Worm (Caenorhabditis elegans) whole organism, L4 larva: ENCODE data around the gene H20J04.4.

Experiments
- R02D3.7 ChIP-seq: fragments of 150-350 bp; sonication (generic microtip); optimal IDR thresholded peaks from 3 replicates; lab custom pipeline; 2014; ENCODE audit warnings: missing biosample characterization, missing genetic modification characterization
- ceh-20 ChIP-seq: fragments of 200-800 bp; sonication (Bioruptor generic); IDR thresholded peaks from 2 replicates; pipeline ENCODE4 v1.3.6; 2022; ENCODE audit warnings: missing genetic modification reagents, missing genetic modification characterization, missing compliant biosample characterization
- daf-16 ChIP-seq, 3 experiments: sonication (generic microtip); optimal IDR thresholded peaks; 2 replicates each; lab custom pipeline; 2016 to 2017; ENCODE audit warnings: missing genetic modification characterization in 3 of 3, missing genetic modification reagents in 3 of 3, mild to moderate bottlenecking in 2 of 3, missing compliant biosample characterization in 2 of 3, missing biosample characterization in 1 of 3, moderate library complexity in 1 of 3
- dpl-1 ChIP-seq: fragments of 150-350 bp; optimal IDR thresholded peaks from 2 replicates; lab custom pipeline; 2014; ENCODE audit warnings: missing biosample characterization, missing genetic modification reagents, missing genetic modification characterization
- hlh-30 ChIP-seq: sonication (generic microtip); optimal IDR thresholded peaks from 2 replicates; lab custom pipeline; 2017; ENCODE audit warnings: antibody characterized with exemption, mild to moderate bottlenecking, missing genetic modification characterization, missing compliant biosample characterization; ENCODE audit not compliant: insufficient read depth
- lin-1 ChIP-seq: fragments of 200-800 bp; sonication (Bioruptor generic); IDR thresholded peaks from 2 replicates; pipeline ENCODE4 v1.3.6; 2022; ENCODE audit warnings: missing genetic modification reagents, missing genetic modification characterization, missing compliant biosample characterization
- pha-4 ChIP-seq, 2 experiments: fragments of 150-350 bp in 1 of 2; fragments of 200-800 bp in 1 of 2; sonication (Bioruptor generic) in 1 of 2; IDR thresholded peaks in 1 of 2; optimal IDR thresholded peaks in 1 of 2; 2 replicates each; pipeline versions ENCODE4 v1.3.6 to Lab custom; 2014 to 2022; ENCODE audit warnings: missing genetic modification characterization in 2 of 2, missing genetic modification reagents in 2 of 2, missing biosample characterization in 1 of 2, missing compliant biosample characterization in 1 of 2

ce11 chrII:4324061-4324460 lies 4.8 kb upstream of the H20J04.4 start, which contains the start of gene mog-2:
- TF ChIP-seq hlh-30 (no peak), ceh-20 (GFP tag; lab: Robert Waterston, UW) (no peak), dpl-1 (GFP tag; lab: Kevin White, UChicago) (no peak), daf-16 (GFP tag; optimal IDR thresholded peaks at IDR 0.05; lab: Kevin White, UChicago) (no peak), daf-16 (tag; optimal IDR thresholded peaks at IDR 0.05; lab: Kevin White, UChicago) (no peak), R02D3.7 (no peak), pha-4 (GFP tag; IDR thresholded peaks at IDR 0.05; lab: Robert Waterston, UW) (no peak), pha-4 (tag; optimal IDR thresholded peaks at IDR 0.05; lab: Kevin White, UChicago) (no peak), lin-1 (GFP tag; lab: Robert Waterston, UW) (no peak)
